Worm (Caenorhabditis elegans): Measurements from ENCODE around the gene F15A4.5.

Gene F15A4.5

ce11 chrII:12459422-12459821 is 11.6 kb downstream of the F15A4.5 start, which contains the start of gene tag-281 (continued):
- TF ChIP-seq rpc-1 (optimal IDR thresholded peaks at IDR 0.05): no peak
- no peak for TF ChIP-seq rpc-1 (tag; optimal IDR thresholded peaks at IDR 0.05)
- no peak for TF ChIP-seq chd-7 (tag; optimal IDR thresholded peaks at IDR 0.05)
- no peak for TF ChIP-seq ekl-4 (GFP tag; IDR thresholded peaks at IDR 0.05)
- peak; percentile 100 for TF ChIP-seq hmg-1.2 (GFP tag; IDR thresholded peaks at IDR 0.05)
- no peak for TF ChIP-seq Y67H2A.10 (GFP tag; conservative IDR thresholded peaks at IDR 0.05)
- TF ChIP-seq ztf-28 (GFP tag; IDR thresholded peaks at IDR 0.05): no peak
- no peak for TF ChIP-seq C17E4.6 (GFP tag; IDR thresholded peaks at IDR 0.05)
- TF ChIP-seq hlh-26 (GFP tag; conservative IDR thresholded peaks at IDR 0.05): no peak
- no peak for TF ChIP-seq zfh-2 (GFP tag; conservative IDR thresholded peaks at IDR 0.05)
- TF ChIP-seq Y53F4B.3 (GFP tag; IDR thresholded peaks at IDR 0.05): no peak
- no peak for TF ChIP-seq lag-1 (GFP tag; IDR thresholded peaks at IDR 0.05)
- TF ChIP-seq athp-1 (tag; optimal IDR thresholded peaks at IDR 0.05): peak; percentile 25
- TF ChIP-seq xnd-1 (tag; optimal IDR thresholded peaks at IDR 0.05): peak; percentile 52
- TF ChIP-seq dox-1 (GFP tag; IDR thresholded peaks at IDR 0.05): peak; percentile 56; the same call in 1 of the 2 replicates
- TF ChIP-seq Y79H2A.3 (GFP tag; conservative IDR thresholded peaks at IDR 0.05): no peak
- no peak for TF ChIP-seq let-607 (tag; optimal IDR thresholded peaks at IDR 0.05)
- no peak for TF ChIP-seq ztf-26 (tag; optimal IDR thresholded peaks at IDR 0.05)
- no peak for TF ChIP-seq hmg-20 (GFP tag; IDR thresholded peaks at IDR 0.05)
- TF ChIP-seq ztf-25 (GFP tag; IDR thresholded peaks at IDR 0.05): no peak
- peak; percentile 52; the same call in 1 of the 2 replicates for TF ChIP-seq K11D2.4 (GFP tag; IDR thresholded peaks at IDR 0.05)
- TF ChIP-seq hlh-12 (tag; optimal IDR thresholded peaks at IDR 0.05): no peak
- no peak for TF ChIP-seq C06A6.2 (GFP tag; conservative IDR thresholded peaks at IDR 0.05)
- no peak for TF ChIP-seq Y56A3A.18 (GFP tag; IDR thresholded peaks at IDR 0.05)
- no peak for TF ChIP-seq attf-6 (GFP tag; IDR thresholded peaks at IDR 0.05)
- TF ChIP-seq efl-1 (GFP tag; optimal IDR thresholded peaks at IDR 0.05): peak; percentile 87
- no peak for TF ChIP-seq snpc-4 (GFP tag; optimal IDR thresholded peaks at IDR 0.05)
- TF ChIP-seq snpc-4 (tag; optimal IDR thresholded peaks at IDR 0.05): peak in 3 of 4 experiments; percentile 1 to 60 (median 33)
- peak; percentile 41 for TF ChIP-seq F49E8.2 (tag; optimal IDR thresholded peaks at IDR 0.05; ENCODE audit: insufficient read depth)
- peak; percentile 73 for TF ChIP-seq attf-5 (GFP tag; optimal IDR thresholded peaks at IDR 0.05)
- TF ChIP-seq K12H6.12 (tag; optimal IDR thresholded peaks at IDR 0.05): peak; percentile 9
- peak; percentile 53 for TF ChIP-seq hsf-1 (GFP tag; IDR thresholded peaks at IDR 0.05)
- TF ChIP-seq aptf-3 (GFP tag; IDR thresholded peaks at IDR 0.05): no peak
- no peak for TF ChIP-seq B0261.1 (tag; optimal IDR thresholded peaks at IDR 0.05)
- TF ChIP-seq mxl-1 (tag; optimal IDR thresholded peaks at IDR 0.05): no peak
- TF ChIP-seq akir-1 (GFP tag; optimal IDR thresholded peaks at IDR 0.05): no peak
- 0 out of 2 replicates have a peak, but pooled peaks have one; percentile 14 for TF ChIP-seq lir-1 (GFP tag; conservative IDR thresholded peaks at IDR 0.05)
- no peak for TF ChIP-seq nhr-90 (tag; optimal IDR thresholded peaks at IDR 0.05)
- no peak for TF ChIP-seq ceh-58 (GFP tag; IDR thresholded peaks at IDR 0.05)
- no peak for TF ChIP-seq hrde-1 (tag; optimal IDR thresholded peaks at IDR 0.05; ENCODE audit: borderline replicate concordance)
- no peak for TF ChIP-seq F57C9.4 (tag; optimal IDR thresholded peaks at IDR 0.05)
- no peak for TF ChIP-seq ccch-3 (GFP tag; optimal IDR thresholded peaks at IDR 0.05)
- TF ChIP-seq ztf-3 (GFP tag; optimal IDR thresholded peaks at IDR 0.05): no peak
- TF ChIP-seq madf-3 (GFP tag; IDR thresholded peaks at IDR 0.05): no peak
- TF ChIP-seq sea-2 (GFP tag; IDR thresholded peaks at IDR 0.05): no peak
- TF ChIP-seq ets-4 (GFP tag; optimal IDR thresholded peaks at IDR 0.05): no peak
- peak; percentile 98 for TF ChIP-seq mcd-1 (GFP tag; IDR thresholded peaks at IDR 0.05)
- TF ChIP-seq nfya-1 (tag; optimal IDR thresholded peaks at IDR 0.05; ENCODE audit: borderline replicate concordance, insufficient read depth): no peak
- no peak for TF ChIP-seq B0035.1 (tag; optimal IDR thresholded peaks at IDR 0.05)
- TF ChIP-seq lsy-27 (tag; optimal IDR thresholded peaks at IDR 0.05; ENCODE audit: borderline replicate concordance, insufficient read depth): no peak

Measured in whole organism, young adult.